Fruit fly (Drosophila melanogaster) whole organism, embryonic: ENCODE measurements around the gene Ptpmeg2.

ENCODE experiments used
- Adf1 ChIP-seq: fragments of 200-800 bp; sonication (Bioruptor generic); IDR thresholded peaks from 2 replicates; pipeline ENCODE4 v1.3.6; 2022; ENCODE audit warnings: missing biosample characterization, missing genetic modification characterization
- Atf6 ChIP-seq: fragments of 200-800 bp; sonication (Bioruptor generic); IDR thresholded peaks from 2 replicates; pipeline ENCODE4 v1.3.6; 2022; ENCODE audit warnings: missing biosample characterization, missing genetic modification characterization
- Bdp1 ChIP-seq: fragments of 200-800 bp; sonication (Bioruptor generic); optimal IDR thresholded peaks from 3 replicates; lab custom pipeline; 2016; ENCODE audit warnings: missing biosample characterization, missing genetic modification characterization
- CG11504 ChIP-seq: fragments of 200-800 bp; sonication (Bioruptor generic); optimal IDR thresholded peaks from 3 replicates; lab custom pipeline; 2019; ENCODE audit warnings: missing biosample characterization, mild to moderate bottlenecking, missing genetic modification characterization, moderate library complexity
- CG14441 ChIP-seq: fragments of 200-800 bp; sonication (Bioruptor generic); IDR thresholded peaks from 2 replicates; pipeline ENCODE4 v1.3.6; 2022; ENCODE audit warnings: missing biosample characterization, missing genetic modification characterization
- CG14667 ChIP-seq: fragments of 200-800 bp; sonication (Bioruptor generic); IDR thresholded peaks from 2 replicates; pipeline ENCODE4 v1.3.6; 2022; ENCODE audit warnings: missing biosample characterization, missing genetic modification characterization
- CG18476 ChIP-seq: fragments of 200-800 bp; sonication (Bioruptor generic); optimal IDR thresholded peaks from 2 replicates; lab custom pipeline; 2016; ENCODE audit warnings: missing biosample characterization, mild to moderate bottlenecking, missing genetic modification characterization
- CG2116 ChIP-seq: fragments of 200-800 bp; sonication (Bioruptor generic); optimal IDR thresholded peaks from 3 replicates; lab custom pipeline; 2018; ENCODE audit warnings: missing biosample characterization, mild to moderate bottlenecking, missing genetic modification characterization
- CG4424 ChIP-seq: fragments of 200-800 bp; sonication (Bioruptor generic); optimal IDR thresholded peaks from 3 replicates; lab custom pipeline; 2016; ENCODE audit warnings: missing biosample characterization, missing genetic modification characterization
- CG5180 ChIP-seq: fragments of 200-800 bp; sonication (Bioruptor generic); optimal IDR thresholded peaks from 3 replicates; lab custom pipeline; 2017; ENCODE audit warnings: missing biosample characterization, missing genetic modification characterization, mild to moderate bottlenecking, moderate library complexity, missing genetic modification reagents
- CG6175 ChIP-seq: fragments of 200-800 bp; sonication (Bioruptor generic); IDR thresholded peaks from 3 replicates; pipeline ENCODE4 v1.3.6; 2022; ENCODE audit warnings: missing biosample characterization, missing genetic modification characterization
- CG6813 ChIP-seq: fragments of 200-800 bp; sonication (Bioruptor generic); optimal IDR thresholded peaks from 2 replicates; lab custom pipeline; 2017; ENCODE audit warnings: missing biosample characterization, missing genetic modification characterization, mild to moderate bottlenecking, moderate library complexity, missing genetic modification reagents
- CG7839 ChIP-seq: fragments of 200-800 bp; sonication (Bioruptor generic); optimal IDR thresholded peaks from 3 replicates; lab custom pipeline; 2018; ENCODE audit warnings: missing biosample characterization, mild to moderate bottlenecking, missing genetic modification characterization, moderate library complexity
- CG8290 ChIP-seq, 3 experiments: fragments of 200-800 bp; sonication (Bioruptor generic); optimal IDR thresholded peaks; 2 replicates each; lab custom pipeline; 2016 to 2019; ENCODE audit warnings: missing biosample characterization in 3 of 3, missing genetic modification characterization in 3 of 3, mild to moderate bottlenecking in 2 of 3, moderate library complexity in 1 of 3
- CG8359 ChIP-seq: fragments of 200-800 bp; sonication (Bioruptor generic); optimal IDR thresholded peaks from 2 replicates; lab custom pipeline; 2017; ENCODE audit warnings: missing biosample characterization, mild to moderate bottlenecking, missing genetic modification characterization, borderline replicate concordance
- CG8478 ChIP-seq: fragments of >200 bp; optimal IDR thresholded peaks from 2 replicates; lab custom pipeline; 2018
- CG9437 ChIP-seq: fragments of 200-800 bp; sonication (Bioruptor generic); optimal IDR thresholded peaks from 2 replicates; lab custom pipeline; 2018; ENCODE audit warnings: missing biosample characterization, mild to moderate bottlenecking, missing genetic modification characterization
- D19A ChIP-seq: fragments of 200-800 bp; optimal IDR thresholded peaks from 3 replicates; lab custom pipeline; 2019; ENCODE audit warnings: missing biosample characterization, mild to moderate bottlenecking, missing genetic modification characterization, moderate library complexity
- Doc2 ChIP-seq: fragments of 200-800 bp; sonication (Bioruptor generic); IDR thresholded peaks from 2 replicates; pipeline ENCODE4 v1.3.6; 2022; ENCODE audit warnings: missing biosample characterization, missing genetic modification characterization
- Dref ChIP-seq: fragments of 200-800 bp; sonication (Bioruptor generic); IDR thresholded peaks from 2 replicates; pipeline ENCODE4 v1.3.6; 2022; ENCODE audit warnings: missing biosample characterization, missing genetic modification characterization
- HmgD ChIP-seq: fragments of 200-800 bp; sonication (Bioruptor generic); optimal IDR thresholded peaks from 3 replicates; lab custom pipeline; 2016; ENCODE audit warnings: missing biosample characterization, missing genetic modification characterization
- Jarid2 ChIP-seq: fragments of 200-800 bp; sonication (Bioruptor generic); optimal IDR thresholded peaks from 3 replicates; lab custom pipeline; 2017; ENCODE audit warnings: mild to moderate bottlenecking, missing biosample characterization, missing genetic modification reagents, missing genetic modification characterization
- MBD-R2 ChIP-seq: fragments of 200-800 bp; sonication (Bioruptor generic); IDR thresholded peaks from 2 replicates; pipeline ENCODE4 v1.3.6; 2022; ENCODE audit warnings: missing biosample characterization, missing genetic modification characterization
- MESR4 ChIP-seq: fragments of 200-800 bp; sonication (Bioruptor generic); optimal IDR thresholded peaks from 2 replicates; lab custom pipeline; 2018; ENCODE audit warnings: missing biosample characterization, mild to moderate bottlenecking, missing genetic modification characterization, moderate library complexity
- Myb ChIP-seq: fragments of 200-800 bp; sonication (Bioruptor generic); optimal IDR thresholded peaks from 2 replicates; lab custom pipeline; 2016; ENCODE audit warnings: missing biosample characterization, missing genetic modification characterization
- Rfx ChIP-seq: fragments of 200-800 bp; sonication (Bioruptor generic); IDR thresholded peaks from 2 replicates; pipeline ENCODE4 v1.3.6; 2022; ENCODE audit warnings: missing biosample characterization, missing genetic modification characterization
- ab ChIP-seq: fragments of 200-800 bp; sonication (Bioruptor generic); optimal IDR thresholded peaks from 2 replicates; lab custom pipeline; 2016; ENCODE audit warnings: missing biosample characterization, missing genetic modification characterization
- bbx ChIP-seq: fragments of 200-800 bp; sonication (Bioruptor generic); IDR thresholded peaks from 2 replicates; pipeline ENCODE4 v1.3.6; 2022; ENCODE audit warnings: missing biosample characterization, missing genetic modification characterization; ENCODE audit not compliant: partially characterized antibody
- cg ChIP-seq: fragments of 200-800 bp; sonication (Bioruptor generic); optimal IDR thresholded peaks from 3 replicates; lab custom pipeline; 2019; ENCODE audit warnings: missing biosample characterization, mild to moderate bottlenecking, missing genetic modification characterization, moderate library complexity
- chinmo ChIP-seq: fragments of 200-800 bp; sonication (Bioruptor generic); IDR thresholded peaks from 4 replicates; pipeline ENCODE4 v1.3.6; 2022; ENCODE audit warnings: missing biosample characterization, missing genetic modification characterization; ENCODE audit not compliant: partially characterized antibody
- corto ChIP-seq: fragments of 200-800 bp; sonication (Bioruptor generic); optimal IDR thresholded peaks from 2 replicates; lab custom pipeline; 2016; ENCODE audit warnings: missing biosample characterization, mild to moderate bottlenecking, missing genetic modification characterization, moderate library complexity
- crol ChIP-seq: fragments of 200-800 bp; sonication (Bioruptor generic); IDR thresholded peaks from 2 replicates; pipeline ENCODE4 v1.3.6; 2022; ENCODE audit warnings: missing biosample characterization, missing genetic modification characterization
- da ChIP-seq: fragments of 200-800 bp; sonication (Bioruptor generic); optimal IDR thresholded peaks from 2 replicates; lab custom pipeline; 2016; ENCODE audit warnings: missing biosample characterization, missing genetic modification characterization
- fd64A ChIP-seq: fragments of 200-800 bp; sonication (Bioruptor generic); optimal IDR thresholded peaks from 3 replicates; lab custom pipeline; 2018; ENCODE audit warnings: missing biosample characterization, mild to moderate bottlenecking, missing genetic modification characterization
- fru ChIP-seq: fragments of >200 bp; optimal IDR thresholded peaks from 2 replicates; lab custom pipeline; 2017
- mirr ChIP-seq: fragments of 200-800 bp; sonication (Bioruptor generic); optimal IDR thresholded peaks from 3 replicates; lab custom pipeline; 2018; ENCODE audit warnings: missing biosample characterization, mild to moderate bottlenecking, missing genetic modification characterization
- pzg ChIP-seq: fragments of 200-800 bp; sonication (Bioruptor generic); optimal IDR thresholded peaks from 3 replicates; lab custom pipeline; 2018; ENCODE audit warnings: missing biosample characterization, mild to moderate bottlenecking, missing genetic modification characterization, moderate library complexity
- rib ChIP-seq: fragments of 200-800 bp; sonication (Bioruptor generic); IDR thresholded peaks from 2 replicates; pipeline ENCODE4 v1.3.6; 2022; ENCODE audit warnings: missing biosample characterization, missing genetic modification characterization
- run ChIP-seq: fragments of 200-800 bp; sonication (Bioruptor generic); optimal IDR thresholded peaks from 3 replicates; lab custom pipeline; 2018; ENCODE audit warnings: missing biosample characterization, mild to moderate bottlenecking, missing genetic modification characterization
- sens ChIP-seq: fragments of 200-800 bp; sonication (Bioruptor generic); peaks from one replicate; lab custom pipeline; 2016; ENCODE audit warnings: missing biosample characterization, missing genetic modification characterization
- sisA ChIP-seq: fragments of 200-800 bp; sonication (Bioruptor generic); IDR thresholded peaks from 2 replicates; pipeline ENCODE4 v1.3.6; 2022; ENCODE audit warnings: missing biosample characterization, missing genetic modification characterization
- sqz ChIP-seq: fragments of 200-800 bp; sonication (Bioruptor generic); optimal IDR thresholded peaks from 3 replicates; lab custom pipeline; 2018; ENCODE audit warnings: missing biosample characterization, mild to moderate bottlenecking, missing genetic modification characterization
- tll ChIP-seq, 2 experiments: fragments of 200-800 bp in 1 of 2; fragments of >200 bp in 1 of 2; sonication (Bioruptor generic) in 1 of 2; optimal IDR thresholded peaks; 2 replicates each; lab custom pipeline; 2017 to 2019; ENCODE audit warnings: missing biosample characterization in 2 of 2, missing genetic modification characterization in 2 of 2, mild to moderate bottlenecking in 1 of 2, moderate library complexity in 1 of 2
- unpg ChIP-seq: fragments of 200-800 bp; sonication (Bioruptor generic); optimal IDR thresholded peaks from 3 replicates; lab custom pipeline; 2018; ENCODE audit warnings: missing biosample characterization, mild to moderate bottlenecking, missing genetic modification characterization, moderate library complexity
- wek ChIP-seq: fragments of 200-800 bp; sonication (Bioruptor generic); optimal IDR thresholded peaks from 3 replicates; lab custom pipeline; 2018; ENCODE audit warnings: missing biosample characterization, mild to moderate bottlenecking, missing genetic modification characterization, moderate library complexity
- zfh1 ChIP-seq: fragments of 200-800 bp; sonication (Bioruptor generic); IDR thresholded peaks from 3 replicates; pipeline ENCODE4 v1.3.6; 2022; ENCODE audit warnings: missing biosample characterization, missing genetic modification characterization

Ptpmeg2 gene

DNA sequence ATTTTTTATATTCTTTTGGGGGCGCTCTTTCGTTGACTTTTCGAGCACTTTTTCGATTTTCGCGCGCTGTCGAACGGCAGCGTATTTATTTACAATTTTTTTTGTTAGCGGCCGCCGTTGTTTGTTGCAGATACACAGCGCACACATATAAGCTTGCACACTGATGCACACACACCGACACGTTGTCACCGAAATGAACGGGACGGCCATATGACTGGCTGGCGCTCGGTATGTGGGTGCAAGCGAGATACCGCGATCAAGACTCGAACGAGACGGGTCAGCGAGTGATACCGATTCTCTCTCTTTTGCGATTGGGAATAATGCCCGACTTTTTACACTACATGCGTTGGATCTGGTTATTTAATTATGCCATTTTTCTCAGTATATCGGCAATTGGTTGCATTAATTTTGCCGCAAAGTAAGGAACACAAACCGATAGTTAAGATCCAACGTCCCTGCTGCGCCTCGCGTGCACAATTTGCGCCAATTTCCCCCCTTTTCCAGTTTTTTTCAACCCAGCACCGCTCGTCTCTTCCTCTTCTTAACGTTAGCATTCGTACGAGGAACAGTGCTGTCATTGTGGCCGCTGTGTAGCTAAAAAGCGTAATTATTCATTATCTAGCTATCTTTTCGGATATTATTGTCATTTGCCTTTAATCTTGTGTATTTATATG lies 27.7 kb upstream of the Ptpmeg2 start, which contains the start of gene nej (continued):
- TF ChIP-seq mirr (GFP tag; lab: Kevin White, UChicago) (peak; percentile 51), CG18476 (no peak), unpg (GFP tag; lab: Kevin White, UChicago) (peak; percentile 3), MESR4 (GFP tag; lab: Kevin White, UChicago) (peak; percentile 68), Bdp1 (no peak), cg (GFP tag; lab: Kevin White, UChicago) (peak; percentile 91), CG8290 (GFP tag; optimal IDR thresholded peaks at IDR 0.05; lab: Kevin White, UChicago) (no peak), CG8290 (tag; optimal IDR thresholded peaks at IDR 0.05; lab: Kevin White, UChicago) (peak in 1 of 2 experiments; percentile 54), CG5180 (GFP tag; lab: Kevin White, UChicago) (peak; percentile 33), Rfx (GFP tag; lab: Robert Waterston, UW) (peak; percentile 17; the same call in 1 of the 2 replicates), chinmo (peak; percentile 94; the same call in 2 of the 4 replicates), HmgD (peak; percentile 2), Dref (GFP tag; lab: Robert Waterston, UW) (no peak), CG14667 (no peak), fd64A (GFP tag; lab: Kevin White, UChicago) (peak; percentile 42), CG4424 (no peak), pzg (GFP tag; lab: Kevin White, UChicago) (peak; percentile 17), zfh1 (0 out of 3 replicates have a peak, but pooled peaks have one; percentile 18), CG8359 (GFP tag; lab: Kevin White, UChicago) (no peak), bbx (no peak), CG6813 (GFP tag; lab: Kevin White, UChicago) (peak; percentile 16), sens (GFP tag; lab: Kevin White, UChicago) (peak; percentile 45), fru (lab: Kevin White, UChicago) (peak; percentile 45), rib (GFP tag; lab: Robert Waterston, UW) (no peak), CG2116 (GFP tag; lab: Kevin White, UChicago) (no peak), da (GFP tag; lab: Kevin White, UChicago) (no peak), CG9437 (GFP tag; lab: Kevin White, UChicago) (no peak), D19A (tag; lab: Kevin White, UChicago) (no peak), CG11504 (tag; lab: Kevin White, UChicago) (peak; percentile 36), ab (GFP tag; lab: Kevin White, UChicago) (no peak), CG8478 (lab: Kevin White, UChicago) (peak; percentile 93), CG14441 (GFP tag; lab: Robert Waterston, UW) (no peak), sqz (GFP tag; lab: Kevin White, UChicago) (peak; percentile 97), Myb (GFP tag; lab: Kevin White, UChicago) (no peak), Jarid2 (no peak), CG6175 (GFP tag; lab: Robert Waterston, UW) (peak; percentile 71; the same call in 1 of the 3 replicates), corto (GFP tag; lab: Kevin White, UChicago) (no peak), crol (GFP tag; lab: Robert Waterston, UW) (peak; percentile 64), tll (GFP tag; optimal IDR thresholded peaks at IDR 0.05; lab: Kevin White, UChicago) (no peak), Atf6 (GFP tag; lab: Robert Waterston, UW) (no peak), Adf1 (GFP tag; lab: Robert Waterston, UW) (peak; percentile 21), wek (GFP tag; lab: Kevin White, UChicago) (peak; percentile 21), sisA (GFP tag; lab: Robert Waterston, UW) (no peak), Doc2 (GFP tag; lab: Robert Waterston, UW) (no peak), CG7839 (tag; lab: Kevin White, UChicago) (no peak), run (tag; lab: Kevin White, UChicago) (no peak), MBD-R2 (GFP tag; lab: Robert Waterston, UW) (peak; percentile 18; the same call in 1 of the 2 replicates)
